Worm (Caenorhabditis elegans) whole organism, L4 larva: Measurements from ENCODE around the gene T15B12.1.

ENCODE experiments used
- ceh-20 ChIP-seq: fragments of 200-800 bp; sonication (Bioruptor generic); IDR thresholded peaks from 2 replicates; pipeline ENCODE4 v1.3.6; 2022; ENCODE audit warnings: missing genetic modification reagents, missing genetic modification characterization, missing compliant biosample characterization
- ceh-28 ChIP-seq: fragments of 150-350 bp; optimal IDR thresholded peaks from 2 replicates; lab custom pipeline; 2014; ENCODE audit warnings: missing biosample characterization, missing genetic modification reagents, missing genetic modification characterization
- dmd-9 ChIP-seq: fragments of 200-800 bp; sonication (Bioruptor generic); IDR thresholded peaks from 2 replicates; pipeline ENCODE4 v1.3.6; 2022; ENCODE audit warnings: missing genetic modification reagents, missing genetic modification characterization, missing compliant biosample characterization
- fkh-10 ChIP-seq: fragments of 150-350 bp; optimal IDR thresholded peaks from 2 replicates; lab custom pipeline; 2014; ENCODE audit warnings: missing biosample characterization, missing genetic modification reagents, missing genetic modification characterization
- jun-1 ChIP-seq: fragments of 150-350 bp; optimal IDR thresholded peaks from 2 replicates; lab custom pipeline; 2014; ENCODE audit warnings: missing biosample characterization, missing genetic modification reagents, missing genetic modification characterization
- lsy-2 ChIP-seq, 2 experiments: fragments of 150-350 bp in 1 of 2; sonication (generic microtip) in 1 of 2; optimal IDR thresholded peaks; 2 replicates each; lab custom pipeline; 2014 to 2017; ENCODE audit warnings: missing biosample characterization in 2 of 2, missing genetic modification characterization in 2 of 2
- nhr-111 ChIP-seq: fragments of 200-800 bp; sonication (Bioruptor generic); optimal IDR thresholded peaks from 2 replicates; lab custom pipeline; 2018; ENCODE audit warnings: mild to moderate bottlenecking, missing genetic modification characterization, missing compliant biosample characterization
- nhr-25 ChIP-seq: sonication (generic microtip); optimal IDR thresholded peaks from 2 replicates; lab custom pipeline; 2017; ENCODE audit warnings: missing genetic modification characterization, mild to moderate bottlenecking, missing compliant biosample characterization, antibody characterized with exemption, moderate library complexity, borderline replicate concordance; ENCODE audit not compliant: insufficient read depth

- TF ChIP-seq fkh-10 (GFP tag; lab: Kevin White, UChicago) (no peak), ceh-20 (GFP tag; lab: Robert Waterston, UW) (no peak), ceh-28 (tag; lab: Kevin White, UChicago) (no peak), nhr-111 (GFP tag; lab: Kevin White, UChicago) (no peak), lsy-2 (tag; optimal IDR thresholded peaks at IDR 0.05; lab: Kevin White, UChicago) (peak in 1 of 2 experiments; percentile 49), dmd-9 (GFP tag; lab: Robert Waterston, UW) (no peak), nhr-25 (no peak), jun-1 (tag; lab: Kevin White, UChicago) (no peak)
These were observed 14.6 kb upstream of the T15B12.1 start, which contains the start of gene ztf-8 for ce11 chrIII:5273396-5273857.
